Worm (Caenorhabditis elegans) whole organism, L4 larva: Measurements from ENCODE around the gene str-165.

Experiments used
- F26F4.8 ChIP-seq: fragments of 200-800 bp; sonication (Bioruptor generic); conservative IDR thresholded peaks from 2 replicates; pipeline ENCODE4 v1.3.6; 2022; ENCODE audit warnings: missing genetic modification characterization, missing compliant biosample characterization
- lsy-2 ChIP-seq, 2 experiments: fragments of 150-350 bp in 1 of 2; sonication (generic microtip) in 1 of 2; optimal IDR thresholded peaks; 2 replicates each; lab custom pipeline; 2014 to 2017; ENCODE audit warnings: missing biosample characterization in 2 of 2, missing genetic modification characterization in 2 of 2
- nhr-42 ChIP-seq: fragments of 200-800 bp; sonication (Bioruptor generic); IDR thresholded peaks from 2 replicates; pipeline ENCODE4 v1.3.6; 2022; ENCODE audit warnings: missing genetic modification characterization, missing compliant biosample characterization

DNA sequence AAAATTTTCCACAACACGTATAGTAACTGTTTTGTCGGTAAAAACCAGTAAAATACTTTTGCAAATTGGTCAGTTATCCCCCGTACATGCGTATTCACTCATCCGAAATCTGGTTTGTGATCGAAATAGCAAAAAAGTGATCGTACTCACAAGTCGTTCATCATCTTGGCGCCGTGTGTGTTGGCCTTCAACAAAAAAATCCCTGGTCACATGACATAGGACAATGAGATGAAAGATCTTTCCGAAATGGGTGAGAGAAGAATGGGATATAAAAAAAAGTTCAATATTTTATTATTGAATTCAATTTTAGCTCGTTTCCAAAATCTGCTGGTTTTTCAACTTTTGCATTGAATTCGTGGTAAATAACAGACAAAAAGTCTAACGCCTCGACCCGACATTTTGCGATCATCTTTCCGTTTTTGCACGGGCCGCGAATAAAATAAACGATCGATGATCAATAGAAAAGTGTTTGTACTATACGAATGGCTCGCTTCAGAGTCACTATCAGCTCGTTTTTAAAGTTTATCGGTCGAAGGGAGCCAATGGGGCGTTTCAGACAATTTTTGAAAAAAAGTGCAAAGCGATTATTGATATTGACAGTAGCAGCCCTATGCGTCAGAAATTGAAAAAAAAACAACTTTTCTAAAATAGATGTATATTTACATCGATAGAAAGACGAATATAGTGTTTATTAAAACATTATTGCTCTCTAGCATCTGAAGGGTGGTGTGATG lies 42.8 kb upstream of the str-165 start:
- TF ChIP-seq nhr-42 (GFP tag; lab: Robert Waterston, UW), result no peak
- no peak for TF ChIP-seq lsy-2 (tag; optimal IDR thresholded peaks at IDR 0.05; lab: Kevin White, UChicago)
- no peak for TF ChIP-seq F26F4.8 (GFP tag; lab: Robert Waterston, UW)
